Fruit fly (Drosophila melanogaster) whole organism, embryonic: ENCODE data around the gene CG44004.
A peak's percentile ranks its signal among the peaks of the same experiment; 100 is the strongest.

ENCODE experiments used
- Adf1 ChIP-seq: fragments of 200-800 bp; sonication (Bioruptor generic); IDR thresholded peaks from 2 replicates; pipeline ENCODE4 v1.3.6; 2022; ENCODE audit warnings: missing biosample characterization, missing genetic modification characterization
- Asciz ChIP-seq: fragments of 200-800 bp; sonication (Bioruptor generic); optimal IDR thresholded peaks from 2 replicates; lab custom pipeline; 2017; ENCODE audit warnings: missing biosample characterization, mild to moderate bottlenecking, missing genetic modification characterization, missing genetic modification reagents
- B-H1 ChIP-seq: fragments of 200-800 bp; sonication (Bioruptor generic); IDR thresholded peaks from 3 replicates; pipeline ENCODE4 v1.3.6; 2022; ENCODE audit warnings: missing biosample characterization, missing genetic modification characterization
- CG10565 ChIP-seq: fragments of 200-800 bp; sonication (Bioruptor generic); optimal IDR thresholded peaks from 3 replicates; lab custom pipeline; 2016; ENCODE audit warnings: missing biosample characterization, mild to moderate bottlenecking, missing genetic modification characterization
- CG11560 ChIP-seq: fragments of 200-800 bp; sonication (Bioruptor generic); IDR thresholded peaks from 3 replicates; pipeline ENCODE4 v1.3.6; 2022; ENCODE audit warnings: missing biosample characterization, missing genetic modification characterization
- CG11695 ChIP-seq: fragments of 200-800 bp; sonication (Bioruptor generic); IDR thresholded peaks from 3 replicates; pipeline ENCODE4 v1.3.6; 2022; ENCODE audit warnings: missing biosample characterization, missing genetic modification characterization
- CG12769 ChIP-seq: fragments of 200-800 bp; sonication (Bioruptor generic); optimal IDR thresholded peaks from 2 replicates; lab custom pipeline; 2019; ENCODE audit warnings: missing biosample characterization, mild to moderate bottlenecking, missing genetic modification characterization, moderate library complexity
- CG13624 ChIP-seq: fragments of 200-800 bp; sonication (Bioruptor generic); optimal IDR thresholded peaks from 2 replicates; lab custom pipeline; 2016; ENCODE audit warnings: missing biosample characterization, missing genetic modification characterization
- CG15269 ChIP-seq: fragments of 200-800 bp; sonication (Bioruptor generic); optimal IDR thresholded peaks from 2 replicates; lab custom pipeline; 2018; ENCODE audit warnings: missing biosample characterization, mild to moderate bottlenecking, missing genetic modification characterization, moderate library complexity
- CG15514 ChIP-seq: fragments of 200-800 bp; sonication (Bioruptor generic); optimal IDR thresholded peaks from 3 replicates; lab custom pipeline; 2017; ENCODE audit warnings: missing biosample characterization, missing genetic modification characterization, mild to moderate bottlenecking, moderate library complexity, missing genetic modification reagents
- CG18011 ChIP-seq: fragments of 200-800 bp; sonication (Bioruptor generic); optimal IDR thresholded peaks from 2 replicates; lab custom pipeline; 2017; ENCODE audit warnings: missing biosample characterization, missing genetic modification characterization, mild to moderate bottlenecking, moderate library complexity, missing genotype
- CG3163 ChIP-seq: fragments of 200-800 bp; sonication (Bioruptor generic); optimal IDR thresholded peaks from 3 replicates; lab custom pipeline; 2016; ENCODE audit warnings: missing biosample characterization, missing genetic modification characterization
- CG3281 ChIP-seq: fragments of 200-800 bp; sonication (Bioruptor generic); optimal IDR thresholded peaks from 3 replicates; lab custom pipeline; 2017; ENCODE audit warnings: missing biosample characterization, mild to moderate bottlenecking, missing genetic modification characterization
- CG33557 ChIP-seq: fragments of 200-800 bp; sonication (Bioruptor generic); optimal IDR thresholded peaks from 2 replicates; lab custom pipeline; 2019; ENCODE audit warnings: missing biosample characterization, mild to moderate bottlenecking, missing genetic modification characterization, moderate library complexity
- CG34422 ChIP-seq: fragments of 200-800 bp; sonication (Bioruptor generic); IDR thresholded peaks from 3 replicates; pipeline ENCODE4 v1.3.6; 2022; ENCODE audit warnings: missing biosample characterization, missing genetic modification characterization
- CG3847 ChIP-seq: fragments of 200-800 bp; sonication (Bioruptor generic); IDR thresholded peaks from 2 replicates; pipeline ENCODE4 v1.3.6; 2022; ENCODE audit warnings: missing biosample characterization, missing genetic modification characterization
- CG5245 ChIP-seq: fragments of 200-800 bp; sonication (Bioruptor generic); optimal IDR thresholded peaks from 3 replicates; lab custom pipeline; 2016; ENCODE audit warnings: missing biosample characterization, missing genetic modification characterization
- CG7271 ChIP-seq: fragments of 200-800 bp; sonication (Bioruptor generic); optimal IDR thresholded peaks from 2 replicates; lab custom pipeline; 2018; ENCODE audit warnings: missing biosample characterization, mild to moderate bottlenecking, missing genetic modification characterization, moderate library complexity
- CG7372 ChIP-seq: fragments of 200-800 bp; sonication (Bioruptor generic); IDR thresholded peaks from 2 replicates; pipeline ENCODE4 v1.3.6; 2022; ENCODE audit warnings: missing biosample characterization, missing genetic modification characterization
- CG7987 ChIP-seq: fragments of 200-800 bp; sonication (Bioruptor generic); optimal IDR thresholded peaks from 2 replicates; lab custom pipeline; 2018; ENCODE audit warnings: missing biosample characterization, mild to moderate bottlenecking, missing genetic modification characterization, moderate library complexity
- CG8290 ChIP-seq, 3 experiments: fragments of 200-800 bp; sonication (Bioruptor generic); optimal IDR thresholded peaks; 2 replicates each; lab custom pipeline; 2016 to 2019; ENCODE audit warnings: missing biosample characterization in 3 of 3, missing genetic modification characterization in 3 of 3, mild to moderate bottlenecking in 2 of 3, moderate library complexity in 1 of 3
- CG8388 ChIP-seq: fragments of 200-800 bp; sonication (Bioruptor generic); optimal IDR thresholded peaks from 2 replicates; lab custom pipeline; 2019; ENCODE audit warnings: missing biosample characterization, mild to moderate bottlenecking, missing genetic modification characterization, moderate library complexity
- CTCF ChIP-seq: fragments of 200-800 bp; sonication (Bioruptor generic); optimal IDR thresholded peaks from 2 replicates; lab custom pipeline; 2017; ENCODE audit warnings: missing biosample characterization, mild to moderate bottlenecking, missing genetic modification characterization, moderate library complexity
- CoRest ChIP-seq: fragments of 200-800 bp; sonication (Bioruptor generic); optimal IDR thresholded peaks from 3 replicates; lab custom pipeline; 2018; ENCODE audit warnings: missing biosample characterization, mild to moderate bottlenecking, missing genetic modification characterization, moderate library complexity
- Dip2 ChIP-seq: fragments of 200-800 bp; sonication (Bioruptor generic); IDR thresholded peaks from 2 replicates; pipeline ENCODE4 v1.3.6; 2022; ENCODE audit warnings: missing biosample characterization, missing genetic modification characterization
- Dip3 ChIP-seq: fragments of 200-800 bp; sonication (Bioruptor generic); optimal IDR thresholded peaks from 3 replicates; lab custom pipeline; 2016; ENCODE audit warnings: missing biosample characterization, missing genetic modification characterization
- HLH4C ChIP-seq: fragments of 200-800 bp; sonication (Bioruptor generic); IDR thresholded peaks from 3 replicates; pipeline ENCODE4 v1.3.6; 2022; ENCODE audit warnings: missing biosample characterization, missing genetic modification characterization; ENCODE audit not compliant: partially characterized antibody
- MESR4 ChIP-seq: fragments of 200-800 bp; sonication (Bioruptor generic); optimal IDR thresholded peaks from 2 replicates; lab custom pipeline; 2018; ENCODE audit warnings: missing biosample characterization, mild to moderate bottlenecking, missing genetic modification characterization, moderate library complexity
- Ptx1 ChIP-seq: fragments of 200-800 bp; sonication (Bioruptor generic); IDR thresholded peaks from 2 replicates; pipeline ENCODE4 v1.3.6; 2022; ENCODE audit warnings: missing biosample characterization, missing genetic modification characterization
- Rx ChIP-seq: fragments of 200-800 bp; sonication (Bioruptor generic); IDR thresholded peaks from 2 replicates; pipeline ENCODE4 v1.3.6; 2022; ENCODE audit warnings: missing biosample characterization, missing genetic modification characterization
- ab ChIP-seq: fragments of 200-800 bp; sonication (Bioruptor generic); optimal IDR thresholded peaks from 2 replicates; lab custom pipeline; 2016; ENCODE audit warnings: missing biosample characterization, missing genetic modification characterization
- bcd ChIP-seq: fragments of 200-800 bp; sonication (Bioruptor generic); optimal IDR thresholded peaks from 2 replicates; lab custom pipeline; 2017; ENCODE audit warnings: missing biosample characterization, mild to moderate bottlenecking, missing genetic modification characterization
- cas ChIP-seq: fragments of 200-800 bp; sonication (Bioruptor generic); IDR thresholded peaks from 2 replicates; pipeline ENCODE4 v1.3.6; 2022; ENCODE audit warnings: missing biosample characterization, missing genetic modification characterization
- dati ChIP-seq: fragments of 200-800 bp; sonication (Bioruptor generic); IDR thresholded peaks from 2 replicates; pipeline ENCODE4 v1.3.6; 2022; ENCODE audit warnings: missing biosample characterization, missing genetic modification characterization
- gt ChIP-seq: fragments of 200-800 bp; sonication (Bioruptor generic); IDR thresholded peaks from 2 replicates; pipeline ENCODE4 v1.3.6; 2022; ENCODE audit warnings: missing biosample characterization, missing genetic modification characterization
- hkb ChIP-seq, 2 experiments: fragments of 200-800 bp in 1 of 2; fragments of >200 bp in 1 of 2; sonication (Bioruptor generic) in 1 of 2; IDR thresholded peaks in 1 of 2; optimal IDR thresholded peaks in 1 of 2; 2 replicates each; pipeline versions ENCODE4 v1.3.6 to Lab custom; 2017 to 2022; ENCODE audit warnings: missing biosample characterization in 1 of 2, missing genetic modification characterization in 1 of 2
- lab ChIP-seq: fragments of 200-800 bp; sonication (Bioruptor generic); optimal IDR thresholded peaks from 3 replicates; lab custom pipeline; 2017; ENCODE audit warnings: missing biosample characterization, missing genetic modification characterization, mild to moderate bottlenecking, moderate library complexity, missing genetic modification reagents
- nau ChIP-seq: fragments of 200-800 bp; sonication (Bioruptor generic); optimal IDR thresholded peaks from 3 replicates; lab custom pipeline; 2017; ENCODE audit warnings: missing biosample characterization, mild to moderate bottlenecking, missing genetic modification characterization, missing genetic modification reagents
- nerfin-1 ChIP-seq: fragments of 200-800 bp; sonication (Bioruptor generic); optimal IDR thresholded peaks from 3 replicates; lab custom pipeline; 2019; ENCODE audit warnings: missing biosample characterization, mild to moderate bottlenecking, missing genetic modification characterization, moderate library complexity
- nmo ChIP-seq: fragments of 200-800 bp; sonication (Bioruptor generic); optimal IDR thresholded peaks from 2 replicates; lab custom pipeline; 2018; ENCODE audit warnings: missing biosample characterization, mild to moderate bottlenecking, missing genetic modification characterization, moderate library complexity
- oc ChIP-seq: fragments of 200-800 bp; sonication (Bioruptor generic); optimal IDR thresholded peaks from 2 replicates; lab custom pipeline; 2018; ENCODE audit warnings: missing biosample characterization, mild to moderate bottlenecking, missing genetic modification characterization, moderate library complexity
- pb ChIP-seq: fragments of 200-800 bp; sonication (Bioruptor generic); optimal IDR thresholded peaks from 3 replicates; lab custom pipeline; 2016; ENCODE audit warnings: missing biosample characterization, missing genetic modification characterization
- pita ChIP-seq: fragments of 200-800 bp; sonication (Bioruptor generic); optimal IDR thresholded peaks from 2 replicates; lab custom pipeline; 2017; ENCODE audit warnings: missing biosample characterization, mild to moderate bottlenecking, missing genetic modification characterization
- pum ChIP-seq: fragments of 200-800 bp; sonication (Bioruptor generic); optimal IDR thresholded peaks from 2 replicates; lab custom pipeline; 2016; ENCODE audit warnings: missing biosample characterization, missing genetic modification characterization
- schlank ChIP-seq: fragments of 200-800 bp; sonication (Bioruptor generic); optimal IDR thresholded peaks from 2 replicates; lab custom pipeline; 2018; ENCODE audit warnings: missing biosample characterization, mild to moderate bottlenecking, missing genetic modification characterization
- tna ChIP-seq: fragments of 200-800 bp; sonication (Bioruptor generic); IDR thresholded peaks from 2 replicates; pipeline ENCODE4 v1.3.6; 2022; ENCODE audit warnings: missing biosample characterization, missing genetic modification characterization; ENCODE audit not compliant: partially characterized antibody
- ttk ChIP-seq: fragments of 200-800 bp; sonication (Bioruptor generic); IDR thresholded peaks from 2 replicates; pipeline ENCODE4 v2.1.2; 2022; ENCODE audit warnings: missing biosample characterization, missing genetic modification characterization

The CG44004 gene

dm6 chr3L:18114038-18114926 lies 40.6 kb upstream of the CG44004 start (continued):
- TF ChIP-seq CG11695 (GFP tag; lab: Robert Waterston, UW) (peak; percentile 40; the same call in 1 of the 3 replicates), CG11560 (tag; lab: Robert Waterston, UW) (no peak), tna (GFP tag; lab: Robert Waterston, UW) (peak; percentile 42; the same call in 1 of the 2 replicates), CG10565 (GFP tag; lab: Kevin White, UChicago) (no peak), CG33557 (no peak), CoRest (tag; lab: Kevin White, UChicago) (peak; percentile 64), pb (peak; percentile 59), CG7372 (GFP tag; lab: Robert Waterston, UW) (no peak; the same call in 1 of the 2 replicates), CG5245 (GFP tag; lab: Kevin White, UChicago) (peak; percentile 35), oc (no peak), pita (peak; percentile 5), CG15269 (tag; lab: Kevin White, UChicago) (peak; percentile 73), bcd (no peak), ab (GFP tag; lab: Kevin White, UChicago) (no peak), schlank (no peak), cas (GFP tag; lab: Robert Waterston, UW) (no peak), CG12769 (tag; lab: Kevin White, UChicago) (peak; percentile 48), CG13624 (GFP tag; lab: Kevin White, UChicago) (peak; percentile 10), MESR4 (GFP tag; lab: Kevin White, UChicago) (no peak), lab (GFP tag; lab: Kevin White, UChicago) (peak; percentile 84), Dip3 (GFP tag; lab: Kevin White, UChicago) (no peak), CG34422 (GFP tag; lab: Robert Waterston, UW) (0 out of 3 replicates have a peak, but pooled peaks have one; percentile 16), B-H1 (no peak), Ptx1 (GFP tag; lab: Robert Waterston, UW) (peak; percentile 32; the same call in 1 of the 2 replicates), hkb (optimal IDR thresholded peaks at IDR 0.05; lab: Kevin White, UChicago) (no peak), hkb (GFP tag; IDR thresholded peaks at IDR 0.05; lab: Robert Waterston, UW) (peak; percentile 53; the same call in 1 of the 2 replicates), Adf1 (GFP tag; lab: Robert Waterston, UW) (peak; percentile 24; the same call in 1 of the 2 replicates), nerfin-1 (tag; lab: Kevin White, UChicago) (no peak), CG3281 (GFP tag; lab: Kevin White, UChicago) (peak; percentile 35), CG8290 (GFP tag; optimal IDR thresholded peaks at IDR 0.05; lab: Kevin White, UChicago) (peak; percentile 10), CG8290 (tag; optimal IDR thresholded peaks at IDR 0.05; lab: Kevin White, UChicago) (peak in 1 of 2 experiments; percentile 80), CTCF (peak; percentile 96), nau (peak; percentile 45), CG3847 (GFP tag; lab: Robert Waterston, UW) (peak; percentile 6; the same call in 1 of the 2 replicates), ttk (peak; percentile 55; the same call in 1 of the 2 replicates), dati (GFP tag; lab: Robert Waterston, UW) (no peak), CG3163 (GFP tag; lab: Kevin White, UChicago) (no peak), gt (no peak), CG7987 (GFP tag; lab: Kevin White, UChicago) (no peak), HLH4C (GFP tag; lab: Robert Waterston, UW) (peak; percentile 15; the same call in 1 of the 3 replicates), CG8388 (GFP tag; lab: Kevin White, UChicago) (no peak), pum (GFP tag; lab: Kevin White, UChicago) (no peak), CG15514 (GFP tag; lab: Kevin White, UChicago) (peak; percentile 87), nmo (GFP tag; lab: Kevin White, UChicago) (peak; percentile 55), CG7271 (tag; lab: Kevin White, UChicago) (no peak), Rx (GFP tag; lab: Robert Waterston, UW) (no peak), Dip2 (GFP tag; lab: Robert Waterston, UW) (no peak), Asciz (GFP tag; lab: Kevin White, UChicago) (peak; percentile 37), CG18011 (GFP tag; lab: Kevin White, UChicago) (no peak)
